Worm (Caenorhabditis elegans) whole organism, L1 larva: ENCODE results near the gene snb-1.

Source experiments
- C04F5.9 ChIP-seq: sonication (generic microtip); optimal IDR thresholded peaks from 2 replicates; lab custom pipeline; 2016; ENCODE audit warnings: missing genetic modification characterization, missing compliant biosample characterization
- C16A3.4 ChIP-seq: fragments of 150-350 bp; optimal IDR thresholded peaks from 2 replicates; lab custom pipeline; 2014; ENCODE audit warnings: missing biosample characterization, missing genetic modification characterization
- F16B12.6 ChIP-seq: fragments of 150-350 bp; optimal IDR thresholded peaks from 2 replicates; lab custom pipeline; 2014; ENCODE audit warnings: missing biosample characterization, missing genetic modification characterization
- aha-1 ChIP-seq: fragments of 150-350 bp; optimal IDR thresholded peaks from 2 replicates; lab custom pipeline; 2014; ENCODE audit warnings: missing biosample characterization, missing genetic modification characterization
- ama-1 ChIP-seq: fragments of 150-350 bp; optimal IDR thresholded peaks from 2 replicates; lab custom pipeline; 2014
- blmp-1 ChIP-seq: fragments of 150-350 bp; optimal IDR thresholded peaks from 2 replicates; lab custom pipeline; 2014; ENCODE audit warnings: missing biosample characterization, missing genetic modification characterization
- ceh-82 ChIP-seq, 3 experiments: fragments of 150-350 bp in 1 of 3; sonication (generic microtip) in 2 of 3; optimal IDR thresholded peaks; 2 replicates each; lab custom pipeline; 2014 to 2017; ENCODE audit warnings: missing biosample characterization in 3 of 3, missing genetic modification characterization in 3 of 3
- ces-1 ChIP-seq: fragments of 150-350 bp; optimal IDR thresholded peaks from 2 replicates; lab custom pipeline; 2014; ENCODE audit warnings: missing biosample characterization, missing genetic modification reagents, missing genetic modification characterization
- dpl-1 ChIP-seq, 3 experiments: fragments of 150-350 bp in 2 of 3; sonication (generic microtip) in 1 of 3; optimal IDR thresholded peaks; 2 replicates each; lab custom pipeline; 2014 to 2017; ENCODE audit warnings: missing biosample characterization in 3 of 3, missing genetic modification characterization in 3 of 3, missing genetic modification reagents in 3 of 3
- efl-1 ChIP-seq, 4 experiments: fragments of 150-350 bp; optimal IDR thresholded peaks in 3 of 4; peaks in 1 of 4; 1 replicate in 1 of 4; 2 replicates in 3 of 4; lab custom pipeline; 2014; ENCODE audit warnings: missing biosample characterization in 2 of 4, missing genetic modification characterization in 2 of 4, missing genetic modification reagents in 2 of 4
- egl-27 ChIP-seq, 2 experiments: fragments of 150-350 bp in 1 of 2; sonication (generic microtip); optimal IDR thresholded peaks; 3 replicates each; lab custom pipeline; 2017 to 2018; ENCODE audit warnings: missing biosample characterization in 2 of 2, missing genetic modification characterization in 2 of 2, missing genetic modification reagents in 2 of 2
- ets-5 ChIP-seq: fragments of 200-800 bp; sonication (Bioruptor generic); IDR thresholded peaks from 2 replicates; pipeline ENCODE4 v1.3.6; 2022; ENCODE audit warnings: missing genetic modification characterization, missing compliant biosample characterization
- fkh-10 ChIP-seq: sonication (generic microtip); optimal IDR thresholded peaks from 2 replicates; lab custom pipeline; 2017; ENCODE audit warnings: missing biosample characterization, missing genetic modification reagents, missing genetic modification characterization
- fos-1 ChIP-seq: fragments of 150-350 bp; optimal IDR thresholded peaks from 2 replicates; lab custom pipeline; 2014; ENCODE audit warnings: missing biosample characterization, missing genetic modification characterization
- grh-1 ChIP-seq: fragments of 200-800 bp; sonication (Bioruptor generic); IDR thresholded peaks from 2 replicates; pipeline ENCODE4 v1.3.6; 2022; ENCODE audit warnings: missing genetic modification reagents, missing genetic modification characterization, missing compliant biosample characterization
- hlh-4 ChIP-seq: sonication (generic microtip); optimal IDR thresholded peaks from 2 replicates; lab custom pipeline; 2016; ENCODE audit warnings: mild to moderate bottlenecking, missing genetic modification characterization, missing compliant biosample characterization
- hpl-2 ChIP-seq: fragments of 150-350 bp; optimal IDR thresholded peaks from 2 replicates; lab custom pipeline; 2014; ENCODE audit warnings: missing biosample characterization, missing genetic modification reagents, missing genetic modification characterization
- irx-1 ChIP-seq: sonication (generic microtip); optimal IDR thresholded peaks from 2 replicates; lab custom pipeline; 2016; ENCODE audit warnings: missing genetic modification characterization, missing compliant biosample characterization
- jun-1 ChIP-seq: fragments of 150-350 bp; optimal IDR thresholded peaks from 2 replicates; lab custom pipeline; 2014; ENCODE audit warnings: missing biosample characterization, missing genetic modification reagents, missing genetic modification characterization
- lin-14 ChIP-seq: fragments of 200-800 bp; sonication (Bioruptor generic); optimal IDR thresholded peaks from 2 replicates; lab custom pipeline; 2018; ENCODE audit warnings: mild to moderate bottlenecking, missing genetic modification characterization, moderate library complexity, missing compliant biosample characterization
- lin-39 ChIP-seq: fragments of 150-350 bp; optimal IDR thresholded peaks from 2 replicates; lab custom pipeline; 2014; ENCODE audit warnings: missing biosample characterization, missing genetic modification reagents, missing genetic modification characterization
- lir-3 ChIP-seq: sonication (generic microtip); optimal IDR thresholded peaks from 2 replicates; lab custom pipeline; 2016; ENCODE audit warnings: mild to moderate bottlenecking, missing genetic modification characterization, moderate library complexity, missing compliant biosample characterization; ENCODE audit not compliant: poor library complexity
- lsy-2 ChIP-seq, 2 experiments: fragments of 150-350 bp; optimal IDR thresholded peaks; 2 replicates each; lab custom pipeline; 2014; ENCODE audit warnings: missing biosample characterization in 2 of 2, missing genetic modification characterization in 2 of 2
- mdl-1 ChIP-seq, 2 experiments: fragments of 150-350 bp; optimal IDR thresholded peaks; 2 replicates each; lab custom pipeline; 2014 to 2017; ENCODE audit warnings: missing biosample characterization in 2 of 2, missing genetic modification characterization in 2 of 2, inconsistent platforms in 1 of 2
- nhr-11 ChIP-seq: fragments of 150-350 bp; optimal IDR thresholded peaks from 2 replicates; lab custom pipeline; 2014; ENCODE audit warnings: missing biosample characterization, missing genetic modification characterization
- nhr-12 ChIP-seq: sonication (generic microtip); optimal IDR thresholded peaks from 2 replicates; lab custom pipeline; 2017; ENCODE audit warnings: missing biosample characterization, missing genetic modification characterization
- nhr-20 ChIP-seq: sonication (generic microtip); optimal IDR thresholded peaks from 2 replicates; lab custom pipeline; 2016; ENCODE audit warnings: mild to moderate bottlenecking, missing genetic modification characterization, missing compliant biosample characterization
- nhr-237 ChIP-seq: fragments of 150-350 bp; optimal IDR thresholded peaks from 2 replicates; lab custom pipeline; 2014; ENCODE audit warnings: missing biosample characterization, missing genetic modification characterization
- nhr-28 ChIP-seq: fragments of 150-350 bp; optimal IDR thresholded peaks from 2 replicates; lab custom pipeline; 2014; ENCODE audit warnings: missing biosample characterization, missing genetic modification characterization
- nhr-47 ChIP-seq: sonication (generic microtip); optimal IDR thresholded peaks from 2 replicates; lab custom pipeline; 2016; ENCODE audit warnings: mild to moderate bottlenecking, missing genetic modification characterization, moderate library complexity, missing compliant biosample characterization
- nhr-71 ChIP-seq: sonication (generic microtip); optimal IDR thresholded peaks from 2 replicates; lab custom pipeline; 2016; ENCODE audit warnings: mild to moderate bottlenecking, missing genetic modification characterization, moderate library complexity, missing compliant biosample characterization
- nhr-76 ChIP-seq: sonication (generic microtip); optimal IDR thresholded peaks from 2 replicates; lab custom pipeline; 2017; ENCODE audit warnings: missing biosample characterization, missing genetic modification characterization
- nhr-84 ChIP-seq: sonication (generic microtip); optimal IDR thresholded peaks from 2 replicates; lab custom pipeline; 2017; ENCODE audit warnings: missing biosample characterization, missing genetic modification characterization
- nhr-90 ChIP-seq: sonication (generic microtip); optimal IDR thresholded peaks from 2 replicates; lab custom pipeline; 2016; ENCODE audit warnings: mild to moderate bottlenecking, missing genetic modification characterization, missing compliant biosample characterization; ENCODE audit not compliant: poor library complexity
- pax-3 ChIP-seq: fragments of 200-800 bp; sonication (Bioruptor generic); optimal IDR thresholded peaks from 2 replicates; lab custom pipeline; 2018; ENCODE audit warnings: mild to moderate bottlenecking, missing genetic modification characterization, moderate library complexity, missing compliant biosample characterization
- sox-4 ChIP-seq: sonication (generic microtip); optimal IDR thresholded peaks from 2 replicates; lab custom pipeline; 2016; ENCODE audit warnings: missing genetic modification characterization, missing compliant biosample characterization
- sptf-1 ChIP-seq: fragments of 150-350 bp; optimal IDR thresholded peaks from 2 replicates; lab custom pipeline; 2014; ENCODE audit warnings: missing biosample characterization, missing genetic modification characterization
- swsn-7 ChIP-seq: sonication (generic microtip); optimal IDR thresholded peaks from 2 replicates; lab custom pipeline; 2016; ENCODE audit warnings: missing genetic modification characterization, missing compliant biosample characterization
- tbx-2 ChIP-seq: sonication (generic microtip); optimal IDR thresholded peaks from 2 replicates; lab custom pipeline; 2016; ENCODE audit warnings: missing genetic modification characterization, missing compliant biosample characterization
- unc-62 ChIP-seq: fragments of 150-350 bp; optimal IDR thresholded peaks from 2 replicates; lab custom pipeline; 2014; ENCODE audit warnings: missing biosample characterization, missing genetic modification reagents, missing genetic modification characterization
- zag-1 ChIP-seq: fragments of 150-350 bp; optimal IDR thresholded peaks from 2 replicates; lab custom pipeline; 2014; ENCODE audit warnings: missing biosample characterization, missing genetic modification characterization
- zip-4 ChIP-seq: fragments of 200-800 bp; sonication (Bioruptor generic); optimal IDR thresholded peaks from 2 replicates; lab custom pipeline; 2018; ENCODE audit warnings: mild to moderate bottlenecking, missing genetic modification characterization, moderate library complexity, missing compliant biosample characterization
- ztf-4 ChIP-seq: fragments of 150-350 bp; optimal IDR thresholded peaks from 2 replicates; lab custom pipeline; 2014; ENCODE audit warnings: missing biosample characterization, missing genetic modification characterization

The snb-1 gene

ce11 chrV:6655174-6655573, 1.1 kb downstream of the snb-1 start, which contains the start of gene syx-18:
Gene syx-18 (minus strand): TSS chrV:6655449.
- TF ChIP-seq fos-1 (tag; lab: Kevin White, UChicago) (peak; percentile 3), lsy-2 (tag; optimal IDR thresholded peaks at IDR 0.05; lab: Kevin White, UChicago) (no peak), lin-39 (tag; lab: Kevin White, UChicago) (no peak), ama-1 (lab: Kevin White, UChicago) (peak; percentile 58), nhr-84 (tag; lab: Kevin White, UChicago) (no peak), lin-14 (GFP tag; lab: Kevin White, UChicago) (no peak), egl-27 (tag; optimal IDR thresholded peaks at IDR 0.05; lab: Kevin White, UChicago) (no peak), C16A3.4 (tag; lab: Kevin White, UChicago) (no peak), nhr-11 (tag; lab: Kevin White, UChicago) (no peak), pax-3 (tag; lab: Kevin White, UChicago) (no peak), lir-3 (tag; lab: Kevin White, UChicago) (no peak), zip-4 (GFP tag; lab: Kevin White, UChicago) (no peak), nhr-71 (tag; lab: Kevin White, UChicago) (no peak), nhr-237 (tag; lab: Kevin White, UChicago) (no peak), zag-1 (no peak), F16B12.6 (tag; lab: Kevin White, UChicago) (no peak), tbx-2 (tag; lab: Kevin White, UChicago) (no peak), nhr-28 (no peak), sptf-1 (no peak), nhr-90 (tag; lab: Kevin White, UChicago) (peak; percentile 5), nhr-47 (tag; lab: Kevin White, UChicago) (peak; percentile 18), ztf-4 (tag; lab: Kevin White, UChicago) (no peak), hlh-4 (tag; lab: Kevin White, UChicago) (no peak)

DNA sequence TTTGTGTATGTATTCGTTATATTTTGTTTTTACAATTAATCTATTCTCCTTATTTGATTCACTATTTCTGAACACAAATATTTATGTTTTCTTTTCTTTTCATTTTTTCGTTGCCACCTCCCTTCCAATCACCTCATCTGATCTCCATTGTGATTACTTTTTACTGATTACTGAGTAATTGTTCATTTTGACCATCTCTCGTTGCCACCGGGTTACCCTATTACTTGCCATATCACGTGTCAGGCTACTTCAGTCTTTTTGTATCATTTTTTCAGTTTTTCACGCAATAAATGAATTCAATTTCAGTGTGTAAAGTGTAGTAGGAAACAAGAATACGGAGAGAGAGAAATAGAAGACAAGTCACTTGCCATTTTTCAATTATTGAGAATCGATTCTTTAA, 4.2 kb downstream of the snb-1 start, which contains the start of gene T10H9.8:
Gene T10H9.8 (plus strand): TSS at position 301 of the 400 bp plus-strand sequence.
- TF ChIP-seq hpl-2 (GFP tag; lab: Kevin White, UChicago) (no peak), aha-1 (tag; lab: Kevin White, UChicago) (no peak), efl-1 (optimal IDR thresholded peaks at IDR 0.05; lab: Kevin White, UChicago) (no peak), efl-1 (GFP tag; optimal IDR thresholded peaks at IDR 0.05 in 1 of 2; lab: Kevin White, UChicago) (peak in 1 of 2 experiments; percentile 19), dpl-1 (GFP tag; optimal IDR thresholded peaks at IDR 0.05; lab: Kevin White, UChicago) (no peak), ces-1 (GFP tag; lab: Kevin White, UChicago) (no peak), grh-1 (GFP tag; lab: Robert Waterston, UW) (no peak), nhr-20 (tag; lab: Kevin White, UChicago) (peak; percentile 33), jun-1 (tag; lab: Kevin White, UChicago) (no peak), ets-5 (GFP tag; lab: Robert Waterston, UW) (no peak)
- TF ChIP-seq, all 84 proteins: peak for 2

ce11 chrV:6650508-6650907, 5.8 kb downstream of the snb-1 start:
- no peak for TF ChIP-seq lin-39 (tag; lab: Kevin White, UChicago)
- no peak for TF ChIP-seq nhr-12 (tag; lab: Kevin White, UChicago)
- no peak for TF ChIP-seq swsn-7 (tag; lab: Kevin White, UChicago)
- TF ChIP-seq sox-4 (tag; lab: Kevin White, UChicago) = no peak

DNA sequence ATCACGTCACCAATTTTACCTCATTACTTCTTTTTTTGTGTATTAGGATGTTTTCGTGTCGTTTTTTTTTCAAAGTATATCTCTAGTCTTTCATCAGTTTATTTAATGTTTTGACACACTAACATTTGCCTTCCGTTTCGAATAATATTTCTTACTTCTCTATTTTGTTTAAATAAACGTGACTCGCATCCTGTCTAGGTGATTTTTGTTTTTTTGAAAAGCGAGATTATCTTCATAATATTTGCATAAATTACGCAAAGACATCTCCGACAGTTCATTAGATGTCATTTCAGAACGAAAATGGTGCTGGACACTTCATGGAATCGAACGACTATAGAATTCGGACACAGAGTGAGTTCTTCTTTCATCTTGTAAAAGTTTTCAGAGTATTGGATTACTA, 7.0 kb downstream of the snb-1 start, which contains the start of gene T10H9.1:
Gene T10H9.1 (plus strand): TSS at position 301 of the 400 bp plus-strand sequence.
- TF ChIP-seq nhr-71 (tag; lab: Kevin White, UChicago) (no peak), zag-1 (no peak), nhr-76 (tag; lab: Kevin White, UChicago) (no peak), lin-14 (GFP tag; lab: Kevin White, UChicago) (no peak), mdl-1 (tag; optimal IDR thresholded peaks at IDR 0.05; lab: Kevin White, UChicago) (no peak), nhr-11 (tag; lab: Kevin White, UChicago) (no peak), irx-1 (tag; lab: Kevin White, UChicago) (no peak), fkh-10 (GFP tag; lab: Kevin White, UChicago) (no peak), blmp-1 (tag; lab: Kevin White, UChicago) (no peak), ces-1 (GFP tag; lab: Kevin White, UChicago) (no peak), C04F5.9 (tag; lab: Kevin White, UChicago) (no peak), ceh-82 (tag; optimal IDR thresholded peaks at IDR 0.05; lab: Kevin White, UChicago) (no peak), unc-62 (no peak), nhr-28 (no peak)
